Worm (Caenorhabditis elegans) whole organism, midembryonic: ENCODE results near the gene vps-33.2.

Experiments
- T22C8.4 ChIP-seq: fragments of 200-800 bp; sonication (Bioruptor generic); IDR thresholded peaks from 2 replicates; pipeline ENCODE4 v1.3.6; 2022; ENCODE audit warnings: missing genetic modification characterization, missing compliant biosample characterization
- flt-1 ChIP-seq: fragments of 200-800 bp; sonication (Bioruptor generic); IDR thresholded peaks from 2 replicates; pipeline ENCODE4 v1.3.6; 2022; ENCODE audit warnings: missing genetic modification characterization, missing compliant biosample characterization
- med-1 ChIP-seq: sonication (generic microtip); optimal IDR thresholded peaks from 2 replicates; lab custom pipeline; 2017; ENCODE audit warnings: missing genetic modification characterization, mild to moderate bottlenecking, missing compliant biosample characterization, antibody characterized with exemption, missing genetic modification reagents; ENCODE audit not compliant: insufficient read depth
- ref-1 ChIP-seq: fragments of 200-800 bp; sonication (Bioruptor generic); conservative IDR thresholded peaks from 2 replicates; pipeline ENCODE4 v1.3.6; 2022; ENCODE audit warnings: missing genetic modification reagents, missing genetic modification characterization, missing compliant biosample characterization
- ztf-29 ChIP-seq: fragments of 200-800 bp; sonication (Bioruptor generic); IDR thresholded peaks from 2 replicates; pipeline ENCODE4 v1.3.6; 2022; ENCODE audit warnings: missing genetic modification reagents, missing genetic modification characterization, missing compliant biosample characterization

DNA sequence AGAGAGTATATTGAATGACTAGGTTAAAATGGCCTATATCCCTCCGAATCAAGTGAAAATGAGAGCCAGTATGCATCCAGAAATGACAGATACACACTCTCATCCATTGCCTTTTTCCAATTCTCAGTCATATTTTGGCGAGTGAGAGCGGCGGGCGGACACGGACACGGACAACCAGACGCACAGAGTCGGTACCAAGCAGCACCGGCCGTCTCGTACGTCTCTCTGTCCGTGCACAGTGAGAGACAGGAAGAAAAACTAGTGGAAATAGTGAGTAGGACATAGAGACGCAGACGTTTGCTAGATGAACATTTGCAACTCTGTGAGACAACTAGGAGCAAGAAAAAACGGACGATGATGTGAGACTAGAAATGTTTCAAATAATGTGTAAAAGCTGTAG is 37.8 kb upstream of the vps-33.2 start:
- no peak for TF ChIP-seq ztf-29 (GFP tag; lab: Robert Waterston, UW)
- no peak for TF ChIP-seq T22C8.4 (GFP tag; lab: Robert Waterston, UW)
- TF ChIP-seq flt-1 (GFP tag; lab: Robert Waterston, UW): no peak
- TF ChIP-seq ref-1 (GFP tag; lab: Robert Waterston, UW): no peak
- TF ChIP-seq med-1 (GFP tag; lab: Kevin White, UChicago): no peak
